Fruit fly (Drosophila melanogaster) S2 (cell line): ENCODE data around the gene Tudor-SN.

Experiments
- CG8478 ChIP-seq: fragments of >200 bp; optimal IDR thresholded peaks from 2 replicates; lab custom pipeline; 2018
- CTCF ChIP-seq, 2 experiments: fragments of >200 bp; optimal IDR thresholded peaks; 2 replicates each; lab custom pipeline; 2018

dm6 chr3L:233251-233650 lies 30.9 kb downstream of the Tudor-SN start, which contains the start of gene CG34453:
- no peak for TF ChIP-seq CG8478 (lab: Kevin White, UChicago)
- TF ChIP-seq CTCF (optimal IDR thresholded peaks at IDR 0.05; lab: Kevin White, UChicago) = no peak
